Fruit fly (Drosophila melanogaster) whole organism, wandering third instar larva: ENCODE data around the gene fry.

Experiments used
- Abd-B ChIP-seq: fragments of >200 bp; optimal IDR thresholded peaks from 2 replicates; lab custom pipeline; 2017; ENCODE audit warnings: missing biosample characterization, missing genetic modification characterization
- CG32264 ChIP-seq: fragments of 200-800 bp; sonication (Bioruptor generic); optimal IDR thresholded peaks from 2 replicates; lab custom pipeline; 2016; ENCODE audit warnings: missing biosample characterization, missing genetic modification characterization
- CG9705 ChIP-seq: fragments of 200-800 bp; sonication (Bioruptor generic); optimal IDR thresholded peaks from 2 replicates; lab custom pipeline; 2018; ENCODE audit warnings: missing biosample characterization, mild to moderate bottlenecking, missing genetic modification characterization
- CrebA ChIP-seq: fragments of 200-800 bp; sonication (Bioruptor generic); optimal IDR thresholded peaks from 2 replicates; lab custom pipeline; 2016; ENCODE audit warnings: missing biosample characterization, mild to moderate bottlenecking, missing genetic modification characterization, borderline replicate concordance
- Dfd ChIP-seq: fragments of >200 bp; optimal IDR thresholded peaks from 2 replicates; lab custom pipeline; 2017; ENCODE audit warnings: missing biosample characterization, missing genetic modification characterization
- Dif ChIP-seq: fragments of 200-275, 200-300 bp; sonication (Bioruptor generic); optimal IDR thresholded peaks from 2 replicates; lab custom pipeline; 2018; ENCODE audit warnings: missing biosample characterization, missing genetic modification characterization; ENCODE audit not compliant: partially characterized antibody
- GATAd ChIP-seq: sonication (Bioruptor generic); optimal IDR thresholded peaks from 2 replicates; lab custom pipeline; 2016; ENCODE audit warnings: missing biosample characterization, missing genetic modification characterization
- HLH106 ChIP-seq: fragments of 200-800 bp; optimal IDR thresholded peaks from 3 replicates; lab custom pipeline; 2019; ENCODE audit warnings: missing biosample characterization, mild to moderate bottlenecking, missing genetic modification characterization, moderate library complexity
- Hnf4 ChIP-seq: fragments of 200-800 bp; sonication (Bioruptor generic); optimal IDR thresholded peaks from 2 replicates; lab custom pipeline; 2016; ENCODE audit warnings: missing biosample characterization, mild to moderate bottlenecking, missing genetic modification characterization
- Hr78 ChIP-seq: fragments of >200 bp; optimal IDR thresholded peaks from 2 replicates; lab custom pipeline; 2017; ENCODE audit warnings: missing biosample characterization, missing genetic modification characterization
- Hr83 ChIP-seq: fragments of 200-300 bp; sonication (Bioruptor generic); optimal IDR thresholded peaks from 2 replicates; lab custom pipeline; 2016; ENCODE audit warnings: missing biosample characterization, mild to moderate bottlenecking, missing genetic modification characterization, moderate library complexity; ENCODE audit not compliant: poor library complexity, severe bottlenecking
- Jra ChIP-seq: sonication (Bioruptor generic); optimal IDR thresholded peaks from 2 replicates; lab custom pipeline; 2016; ENCODE audit warnings: missing biosample characterization, missing genetic modification characterization
- Mio ChIP-seq: sonication (Bioruptor generic); optimal IDR thresholded peaks from 2 replicates; lab custom pipeline; 2016; ENCODE audit warnings: missing biosample characterization, missing genetic modification characterization
- Myc ChIP-seq: fragments of >200 bp; optimal IDR thresholded peaks from 2 replicates; lab custom pipeline; 2017
- N ChIP-seq: fragments of >200 bp; optimal IDR thresholded peaks from 2 replicates; lab custom pipeline; 2018; ENCODE audit warnings: missing biosample characterization, missing external identifiers, missing genetic modification characterization
- OdsH ChIP-seq: fragments of 200-800 bp; sonication (Bioruptor generic); optimal IDR thresholded peaks from 2 replicates; lab custom pipeline; 2016; ENCODE audit warnings: missing biosample characterization, mild to moderate bottlenecking, missing genetic modification characterization
- Rel ChIP-seq, 2 experiments: fragments of 200-800 bp; sonication (Bioruptor generic) in 1 of 2; optimal IDR thresholded peaks; 2 replicates in 1 of 2; 3 replicates in 1 of 2; lab custom pipeline; 2016 to 2019; ENCODE audit warnings: mild to moderate bottlenecking in 2 of 2, missing biosample characterization in 2 of 2, missing genetic modification characterization in 2 of 2, moderate library complexity in 1 of 2
- Sp1 ChIP-seq: fragments of 200-800 bp; sonication (Bioruptor generic); optimal IDR thresholded peaks from 3 replicates; lab custom pipeline; 2019; ENCODE audit warnings: missing biosample characterization, mild to moderate bottlenecking, missing genetic modification characterization, moderate library complexity
- Vsx2 ChIP-seq: fragments of 200-300, 225-300 bp; sonication (Bioruptor generic); optimal IDR thresholded peaks from 2 replicates; lab custom pipeline; 2018; ENCODE audit warnings: missing biosample characterization, missing genetic modification characterization; ENCODE audit not compliant: partially characterized antibody
- br ChIP-seq: fragments of 200-800 bp; sonication (Bioruptor generic); optimal IDR thresholded peaks from 2 replicates; lab custom pipeline; 2016; ENCODE audit warnings: missing biosample characterization, missing genetic modification characterization
- brk ChIP-seq: fragments of 200-800 bp; sonication (Bioruptor generic); optimal IDR thresholded peaks from 2 replicates; lab custom pipeline; 2016; ENCODE audit warnings: missing biosample characterization, mild to moderate bottlenecking, missing genetic modification characterization
- dl ChIP-seq, 2 experiments: fragments of 175-275, 200-275 bp in 1 of 2; fragments of 200-275 bp in 1 of 2; sonication (Bioruptor generic); optimal IDR thresholded peaks; lab custom pipeline; 2018; ENCODE audit warnings: mild to moderate bottlenecking in 2 of 2, missing biosample characterization in 2 of 2, missing genetic modification characterization in 2 of 2, moderate library complexity in 2 of 2; ENCODE audit not compliant: partially characterized antibody in 2 of 2, insufficient read depth in 1 of 2
- dmrt93B ChIP-seq: fragments of 200-800 bp; sonication (Bioruptor generic); optimal IDR thresholded peaks from 2 replicates; lab custom pipeline; 2018; ENCODE audit warnings: missing biosample characterization, mild to moderate bottlenecking, missing genetic modification characterization
- dsf ChIP-seq: sonication (Bioruptor generic); optimal IDR thresholded peaks from 2 replicates; lab custom pipeline; 2016; ENCODE audit warnings: missing biosample characterization, missing genetic modification characterization, borderline replicate concordance
- ey ChIP-seq: fragments of 200-800 bp; sonication (Bioruptor generic); optimal IDR thresholded peaks from 2 replicates; lab custom pipeline; 2016; ENCODE audit warnings: missing biosample characterization, missing genetic modification characterization
- foxo ChIP-seq, 2 experiments: fragments of 200-800 bp; sonication (Bioruptor generic); optimal IDR thresholded peaks; 2 replicates in 1 of 2; 3 replicates in 1 of 2; lab custom pipeline; 2016 to 2017; ENCODE audit warnings: missing biosample characterization in 2 of 2, missing genetic modification characterization in 2 of 2
- fru ChIP-seq: fragments of 200-800 bp; sonication (Bioruptor generic); optimal IDR thresholded peaks from 3 replicates; lab custom pipeline; 2016; ENCODE audit warnings: missing biosample characterization, mild to moderate bottlenecking, missing genetic modification characterization
- h ChIP-seq: fragments of 200-800 bp; sonication (Bioruptor generic); optimal IDR thresholded peaks from 3 replicates; lab custom pipeline; 2016; ENCODE audit warnings: missing biosample characterization, mild to moderate bottlenecking, missing genetic modification characterization
- jim ChIP-seq: fragments of 175-275, 200-325 bp; sonication (Bioruptor generic); optimal IDR thresholded peaks from 2 replicates; lab custom pipeline; 2016; ENCODE audit warnings: missing biosample characterization, mild to moderate bottlenecking, missing genetic modification characterization
- lola ChIP-seq: fragments of >200 bp; optimal IDR thresholded peaks from 2 replicates; lab custom pipeline; 2017; ENCODE audit warnings: missing biosample characterization, missing genetic modification characterization
- pan ChIP-seq: fragments of >200 bp; optimal IDR thresholded peaks from 2 replicates; lab custom pipeline; 2017
- psq ChIP-seq: fragments of 200-800 bp; sonication (Bioruptor generic); optimal IDR thresholded peaks from 3 replicates; lab custom pipeline; 2017; ENCODE audit warnings: missing biosample characterization, mild to moderate bottlenecking, missing genetic modification characterization, moderate library complexity
- rgr ChIP-seq: fragments of 200-800 bp; sonication (Bioruptor generic); optimal IDR thresholded peaks from 3 replicates; lab custom pipeline; 2016; ENCODE audit warnings: missing biosample characterization, mild to moderate bottlenecking, missing genetic modification characterization
- sage ChIP-seq: fragments of 200-800 bp; sonication (Bioruptor generic); optimal IDR thresholded peaks from 2 replicates; lab custom pipeline; 2016; ENCODE audit warnings: missing biosample characterization, mild to moderate bottlenecking, missing genetic modification characterization
- sv ChIP-seq: fragments of 200-800 bp; sonication (Bioruptor generic); optimal IDR thresholded peaks from 3 replicates; lab custom pipeline; 2016; ENCODE audit warnings: missing biosample characterization, missing genetic modification characterization
- tai ChIP-seq: sonication (Bioruptor generic); optimal IDR thresholded peaks from 2 replicates; lab custom pipeline; 2016; ENCODE audit warnings: missing biosample characterization, missing genetic modification characterization
- usp ChIP-seq: fragments of >200 bp; optimal IDR thresholded peaks from 2 replicates; lab custom pipeline; 2017; ENCODE audit warnings: missing biosample characterization, missing genetic modification characterization
- woc ChIP-seq: sonication (Bioruptor generic); optimal IDR thresholded peaks from 2 replicates; lab custom pipeline; 2016; ENCODE audit warnings: missing biosample characterization, mild to moderate bottlenecking, missing genetic modification characterization

fry gene

DNA sequence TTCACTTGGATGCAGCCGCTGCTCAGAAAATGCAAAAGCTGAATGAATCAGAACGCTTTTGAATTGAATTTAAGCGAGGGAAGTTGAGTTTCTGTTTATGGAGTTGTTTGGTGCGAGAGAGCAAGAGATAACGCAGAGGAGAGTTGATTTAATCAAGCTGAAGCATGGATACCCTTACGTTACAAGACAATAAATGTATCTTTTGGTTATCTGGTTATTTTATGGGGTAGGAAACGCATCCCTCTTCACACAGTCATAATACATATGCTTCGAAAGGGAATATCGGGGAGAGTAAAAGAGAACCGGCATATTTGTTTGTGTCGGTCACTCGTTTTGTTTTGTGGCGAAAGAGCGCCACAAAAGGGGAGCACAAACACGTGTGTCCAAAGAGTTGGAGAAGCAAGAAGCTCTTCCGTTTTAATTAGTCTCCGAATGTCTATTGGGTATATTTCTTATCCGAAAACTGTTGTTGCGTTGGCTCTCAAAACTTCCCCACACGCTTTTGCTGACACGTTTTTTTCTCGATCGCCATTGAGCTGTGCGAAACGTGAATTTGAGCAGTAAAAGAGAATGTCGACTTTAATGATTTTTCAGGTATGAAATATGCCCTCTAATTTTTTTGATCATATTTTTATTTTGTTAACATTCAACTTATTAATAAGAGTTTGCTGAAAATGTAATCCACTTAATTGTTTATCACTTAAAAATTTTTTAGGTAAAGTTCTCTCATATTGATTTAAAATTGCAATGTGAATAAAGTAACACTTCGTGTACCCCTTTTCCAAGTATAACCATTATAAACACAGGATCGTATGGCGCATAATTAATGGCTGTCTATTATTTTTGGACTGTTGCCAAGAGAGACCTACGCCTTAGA is 18.0 kb upstream of the fry start, which contains the start of gene Prps:
Prps (minus strand) TSS at position 51 of the 877 bp plus-strand sequence.
- peak; percentile 74 for TF ChIP-seq Hr83 (GFP tag; lab: Kevin White, UChicago)
- TF ChIP-seq Dif (GFP tag; lab: Kevin White, UChicago): peak; percentile 66
- TF ChIP-seq foxo (GFP tag; optimal IDR thresholded peaks at IDR 0.05; lab: Kevin White, UChicago): peak; percentile 47 to 90
- peak; percentile 90 for TF ChIP-seq psq (GFP tag; lab: Kevin White, UChicago)
- TF ChIP-seq CG9705 (GFP tag; lab: Kevin White, UChicago): peak; percentile 75
- no peak for TF ChIP-seq usp (GFP tag; lab: Kevin White, UChicago)
- peak; percentile 91 for TF ChIP-seq br (GFP tag; lab: Kevin White, UChicago)
- TF ChIP-seq dsf (GFP tag; lab: Kevin White, UChicago): no peak
- TF ChIP-seq Vsx2: no peak
- TF ChIP-seq Hnf4 (GFP tag; lab: Kevin White, UChicago): no peak
- no peak for TF ChIP-seq N
- TF ChIP-seq tai (GFP tag; lab: Kevin White, UChicago): no peak
- TF ChIP-seq dmrt93B: no peak
- no peak for TF ChIP-seq Hr78 (GFP tag; lab: Kevin White, UChicago)
- no peak for TF ChIP-seq lola (GFP tag; lab: Kevin White, UChicago)
- TF ChIP-seq Mio (GFP tag; lab: Kevin White, UChicago): no peak
- peak; percentile 85 for TF ChIP-seq Sp1 (GFP tag; lab: Kevin White, UChicago)
- TF ChIP-seq fru (GFP tag; lab: Kevin White, UChicago): peak; percentile 85
- peak; percentile 45 for TF ChIP-seq jim (GFP tag; lab: Kevin White, UChicago)
- peak; percentile 78 for TF ChIP-seq sage (GFP tag; lab: Kevin White, UChicago)
- TF ChIP-seq ey (GFP tag; lab: Kevin White, UChicago): peak; percentile 82
- no peak for TF ChIP-seq GATAd (GFP tag; lab: Kevin White, UChicago)
- no peak for TF ChIP-seq Myc (lab: Kevin White, UChicago)
- TF ChIP-seq Rel (GFP tag; optimal IDR thresholded peaks at IDR 0.05; lab: Kevin White, UChicago): peak; percentile 67
- TF ChIP-seq Rel (tag; optimal IDR thresholded peaks at IDR 0.05; lab: Kevin White, UChicago): peak; percentile 74
- peak; percentile 87 for TF ChIP-seq rgr (GFP tag; lab: Kevin White, UChicago)
- peak; percentile 16 for TF ChIP-seq CG32264 (GFP tag; lab: Kevin White, UChicago)
- TF ChIP-seq OdsH (GFP tag; lab: Kevin White, UChicago): peak; percentile 86
- no peak for TF ChIP-seq pan (lab: Kevin White, UChicago)
- peak; percentile 46 to 70 for TF ChIP-seq dl (GFP tag; optimal IDR thresholded peaks at IDR 0.05; lab: Kevin White, UChicago; ENCODE audit: insufficient read depth in 1 of 2, partially characterized antibody in 2 of 2)
- no peak for TF ChIP-seq Abd-B
- peak; percentile 92 for TF ChIP-seq h (GFP tag; lab: Kevin White, UChicago)
- TF ChIP-seq woc (GFP tag; lab: Kevin White, UChicago): peak; percentile 99
- TF ChIP-seq Dfd: no peak
- TF ChIP-seq sv: peak; percentile 23
- peak; percentile 83 for TF ChIP-seq HLH106 (tag; lab: Kevin White, UChicago)
- no peak for TF ChIP-seq CrebA (GFP tag; lab: Kevin White, UChicago)
- TF ChIP-seq Jra: peak; percentile 67
- TF ChIP-seq brk (GFP tag; lab: Kevin White, UChicago): peak; percentile 91

DNA sequence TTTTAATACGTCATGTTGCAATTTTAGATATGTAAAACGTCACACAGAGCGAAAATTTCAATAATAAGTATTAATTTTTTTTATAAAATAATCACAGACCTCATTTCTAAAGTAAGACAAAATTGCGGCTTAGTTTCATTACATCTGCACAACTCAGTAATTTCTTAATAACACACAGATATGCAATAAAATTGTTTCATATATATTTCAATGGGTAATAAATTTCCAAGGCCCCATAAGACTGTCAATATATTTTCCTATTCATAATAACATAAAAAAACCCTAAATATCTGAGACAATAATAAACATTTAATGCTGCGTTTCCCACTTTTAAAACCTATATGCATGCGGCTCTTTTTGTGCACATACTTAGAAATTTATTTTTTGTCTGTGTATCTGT is 16.7 kb upstream of the fry start:
- TF ChIP-seq sv (peak; percentile 2), h (GFP tag; lab: Kevin White, UChicago) (no peak), fru (GFP tag; lab: Kevin White, UChicago) (peak; percentile 25), psq (GFP tag; lab: Kevin White, UChicago) (no peak), Myc (lab: Kevin White, UChicago) (no peak), foxo (GFP tag; optimal IDR thresholded peaks at IDR 0.05; lab: Kevin White, UChicago) (peak in 1 of 2 experiments; percentile 35), OdsH (GFP tag; lab: Kevin White, UChicago) (peak; percentile 15), Jra (peak; percentile 23), rgr (GFP tag; lab: Kevin White, UChicago) (peak; percentile 13), pan (lab: Kevin White, UChicago) (no peak), tai (GFP tag; lab: Kevin White, UChicago) (no peak), N (no peak), brk (GFP tag; lab: Kevin White, UChicago) (peak; percentile 52), Hr78 (GFP tag; lab: Kevin White, UChicago) (no peak), ey (GFP tag; lab: Kevin White, UChicago) (no peak), Hnf4 (GFP tag; lab: Kevin White, UChicago) (no peak), CrebA (GFP tag; lab: Kevin White, UChicago) (no peak), jim (GFP tag; lab: Kevin White, UChicago) (no peak), Mio (GFP tag; lab: Kevin White, UChicago) (no peak), dmrt93B (no peak), dsf (GFP tag; lab: Kevin White, UChicago) (no peak), usp (GFP tag; lab: Kevin White, UChicago) (no peak), dl (GFP tag; optimal IDR thresholded peaks at IDR 0.05; lab: Kevin White, UChicago; ENCODE audit: insufficient read depth in 1 of 2, partially characterized antibody in 2 of 2) (no peak), woc (GFP tag; lab: Kevin White, UChicago) (no peak)
